Fruit fly (Drosophila melanogaster): ENCODE results near the gene rtp.

rtp gene

dm6 chr3R:5264251-5265098, 27.4 kb upstream of the rtp start:
- TF ChIP-seq psq (optimal IDR thresholded peaks at IDR 0.05), result no peak
- no peak for TF ChIP-seq ttk (optimal IDR thresholded peaks at IDR 0.05)
- TF ChIP-seq h (optimal IDR thresholded peaks at IDR 0.05), result no peak
- TF ChIP-seq Sin3A (optimal IDR thresholded peaks at IDR 0.05), result no peak
- no peak for TF ChIP-seq insv (optimal IDR thresholded peaks at IDR 0.05)
- no peak for TF ChIP-seq Myc (optimal IDR thresholded peaks at IDR 0.05)

dm6 chr3R:5263311-5264250, 26.5 kb upstream of the rtp start:
- TF ChIP-seq h (optimal IDR thresholded peaks at IDR 0.05) (no peak), insv (optimal IDR thresholded peaks at IDR 0.05) (no peak), psq (optimal IDR thresholded peaks at IDR 0.05) (no peak), Myc (optimal IDR thresholded peaks at IDR 0.05) (no peak), ttk (optimal IDR thresholded peaks at IDR 0.05) (no peak), Sin3A (optimal IDR thresholded peaks at IDR 0.05) (no peak)

dm6 chr3R:5262592-5262991, 25.5 kb upstream of the rtp start, which contains the start of gene Tim17a2:
Gene Tim17a2 (minus strand): TSS chr3R:5262692.
- no peak for TF ChIP-seq ttk (optimal IDR thresholded peaks at IDR 0.05)
- TF ChIP-seq Sin3A (optimal IDR thresholded peaks at IDR 0.05), result no peak
- no peak for TF ChIP-seq insv (optimal IDR thresholded peaks at IDR 0.05)
- TF ChIP-seq Myc (optimal IDR thresholded peaks at IDR 0.05), result no peak
- no peak for TF ChIP-seq h (optimal IDR thresholded peaks at IDR 0.05)
- no peak for TF ChIP-seq psq (optimal IDR thresholded peaks at IDR 0.05)

- no peak for TF ChIP-seq h (optimal IDR thresholded peaks at IDR 0.05)
- no peak for TF ChIP-seq ttk (optimal IDR thresholded peaks at IDR 0.05)
- TF ChIP-seq insv (optimal IDR thresholded peaks at IDR 0.05), result no peak
- TF ChIP-seq psq (optimal IDR thresholded peaks at IDR 0.05), result no peak
- TF ChIP-seq Myc (optimal IDR thresholded peaks at IDR 0.05), result no peak
- TF ChIP-seq Sin3A (optimal IDR thresholded peaks at IDR 0.05), result no peak
These were observed 25.0 kb upstream of the rtp start for dm6 chr3R:5261996-5262535.

dm6 chr3R:5261262-5261661, 24.1 kb upstream of the rtp start:
- TF ChIP-seq Sin3A (optimal IDR thresholded peaks at IDR 0.05), result no peak
- no peak for TF ChIP-seq insv (optimal IDR thresholded peaks at IDR 0.05)
- TF ChIP-seq h (optimal IDR thresholded peaks at IDR 0.05), result no peak
- TF ChIP-seq psq (optimal IDR thresholded peaks at IDR 0.05), result no peak
- TF ChIP-seq ttk (optimal IDR thresholded peaks at IDR 0.05), result no peak
- TF ChIP-seq Myc (optimal IDR thresholded peaks at IDR 0.05), result no peak

- no peak for TF ChIP-seq Myc (optimal IDR thresholded peaks at IDR 0.05)
- TF ChIP-seq psq (optimal IDR thresholded peaks at IDR 0.05), result no peak
- TF ChIP-seq h (optimal IDR thresholded peaks at IDR 0.05), result no peak
- TF ChIP-seq ttk (optimal IDR thresholded peaks at IDR 0.05), result no peak
- TF ChIP-seq insv (optimal IDR thresholded peaks at IDR 0.05), result no peak
- TF ChIP-seq Sin3A (optimal IDR thresholded peaks at IDR 0.05), result no peak
These were observed 20.0 kb upstream of the rtp start for dm6 chr3R:5257147-5257487.

dm6 chr3R:5256462-5257146, 19.5 kb upstream of the rtp start, which contains the start of the genes Enoph and Hph:
Gene Enoph (minus strand): TSS chr3R:5256681.
Gene Hph (plus strand): TSS chr3R:5257037.
- no peak for TF ChIP-seq Sin3A (optimal IDR thresholded peaks at IDR 0.05)
- TF ChIP-seq Myc (optimal IDR thresholded peaks at IDR 0.05), result no peak
- no peak for TF ChIP-seq psq (optimal IDR thresholded peaks at IDR 0.05)
- no peak for TF ChIP-seq insv (optimal IDR thresholded peaks at IDR 0.05)
- no peak for TF ChIP-seq h (optimal IDR thresholded peaks at IDR 0.05)
- TF ChIP-seq ttk (optimal IDR thresholded peaks at IDR 0.05), result no peak

dm6 chr3R:5252853-5253252, 15.7 kb upstream of the rtp start, which contains the start of gene CG1113:
Gene CG1113 (plus strand): TSS chr3R:5253153.
- TF ChIP-seq Myc (optimal IDR thresholded peaks at IDR 0.05) (no peak), h (optimal IDR thresholded peaks at IDR 0.05) (no peak), psq (optimal IDR thresholded peaks at IDR 0.05) (no peak), insv (optimal IDR thresholded peaks at IDR 0.05) (no peak)

dm6 chr3R:5251243-5251865, 14.2 kb upstream of the rtp start, which contains the start of gene CtsF:
Gene CtsF (minus strand): TSS chr3R:5251745.
- TF ChIP-seq psq (optimal IDR thresholded peaks at IDR 0.05) (no peak), insv (optimal IDR thresholded peaks at IDR 0.05) (no peak), h (optimal IDR thresholded peaks at IDR 0.05) (no peak), Myc (optimal IDR thresholded peaks at IDR 0.05) (no peak), ttk (optimal IDR thresholded peaks at IDR 0.05) (no peak), Sin3A (optimal IDR thresholded peaks at IDR 0.05) (no peak)

dm6 chr3R:5250530-5251242, 13.6 kb upstream of the rtp start:
- TF ChIP-seq Myc (optimal IDR thresholded peaks at IDR 0.05) (no peak), ttk (optimal IDR thresholded peaks at IDR 0.05) (no peak), insv (optimal IDR thresholded peaks at IDR 0.05) (no peak), Sin3A (optimal IDR thresholded peaks at IDR 0.05) (no peak), h (optimal IDR thresholded peaks at IDR 0.05) (no peak), psq (optimal IDR thresholded peaks at IDR 0.05) (no peak)
